Worm (Caenorhabditis elegans) whole organism, L4 larva: ENCODE data around the gene C04F5.2.

ENCODE experiments used
- ama-1 ChIP-seq: fragments of 150-350 bp; optimal IDR thresholded peaks from 2 replicates; lab custom pipeline; 2014; ENCODE audit warnings: inconsistent platforms, mixed read lengths
- hlh-30 ChIP-seq: sonication (generic microtip); optimal IDR thresholded peaks from 2 replicates; lab custom pipeline; 2017; ENCODE audit warnings: antibody characterized with exemption, mild to moderate bottlenecking, missing genetic modification characterization, missing compliant biosample characterization; ENCODE audit not compliant: insufficient read depth
- lin-13 ChIP-seq: fragments of 150-350 bp; optimal IDR thresholded peaks from 2 replicates; lab custom pipeline; 2014; ENCODE audit warnings: missing biosample characterization, missing genetic modification reagents, missing genetic modification characterization
- lin-39 ChIP-seq: fragments of 150-350 bp; optimal IDR thresholded peaks from 2 replicates; lab custom pipeline; 2014; ENCODE audit warnings: missing biosample characterization, missing genetic modification reagents, missing genetic modification characterization
- mxl-2 ChIP-seq: fragments of 200-800 bp; sonication (Bioruptor generic); conservative IDR thresholded peaks from 2 replicates; pipeline ENCODE4 v1.3.6; 2022; ENCODE audit warnings: missing genetic modification reagents, missing genetic modification characterization, missing compliant biosample characterization
- mxl-3 ChIP-seq: fragments of 200-800 bp; sonication (Bioruptor generic); optimal IDR thresholded peaks from 2 replicates; lab custom pipeline; 2018; ENCODE audit warnings: mild to moderate bottlenecking, missing genetic modification characterization, missing compliant biosample characterization
- ztf-11 ChIP-seq: fragments of 150-350 bp; optimal IDR thresholded peaks from 2 replicates; lab custom pipeline; 2014; ENCODE audit warnings: missing biosample characterization, missing genetic modification characterization

ce11 chrV:5069440-5069839, 27.5 kb downstream of the C04F5.2 start, which contains the start of gene Y58A7A.1:
- TF ChIP-seq mxl-3 (GFP tag; lab: Kevin White, UChicago) (no peak), ztf-11 (tag; lab: Kevin White, UChicago) (no peak), ama-1 (no peak), mxl-2 (GFP tag; lab: Robert Waterston, UW) (no peak), lin-13 (GFP tag; lab: Kevin White, UChicago) (no peak), lin-39 (tag; lab: Kevin White, UChicago) (no peak), hlh-30 (tag; lab: Kevin White, UChicago) (no peak)
